Worm (Caenorhabditis elegans): ENCODE results near the gene fbxb-31.

DNA sequence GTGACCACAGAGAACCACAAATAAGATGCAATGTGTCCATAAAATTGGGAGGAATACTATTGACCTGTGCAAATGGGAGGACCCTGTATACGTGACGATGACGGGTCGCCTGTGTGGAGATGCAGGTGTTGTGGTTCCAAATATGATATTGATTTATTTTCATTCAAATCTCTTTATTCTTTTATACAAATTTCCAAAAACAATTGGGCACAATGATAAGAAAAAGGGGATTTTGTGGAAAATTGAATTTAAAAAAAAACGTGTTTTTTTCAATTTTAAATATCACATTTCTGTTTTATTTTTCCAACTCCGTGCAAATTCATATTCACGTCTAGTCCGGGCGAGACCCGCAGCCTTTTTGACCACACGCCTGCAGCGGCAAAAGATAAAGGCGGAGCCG lies 36.0 kb upstream of the fbxb-31 start, which contains the start of gene F19B10.2:
- TF ChIP-seq tab-1 (GFP tag; IDR thresholded peaks at IDR 0.05) (no peak), cog-1 (tag; optimal IDR thresholded peaks at IDR 0.05) (no peak), flt-1 (GFP tag; IDR thresholded peaks at IDR 0.05) (no peak)
